Worm (Caenorhabditis elegans) whole organism, L3 larva: ENCODE results near the gene ccch-3.

Experiments
- R02D3.7 ChIP-seq: fragments of 150-350 bp; optimal IDR thresholded peaks from 2 replicates; lab custom pipeline; 2014; ENCODE audit warnings: missing biosample characterization, missing genetic modification characterization
- ZK546.5 ChIP-seq: sonication (generic microtip); optimal IDR thresholded peaks from 2 replicates; lab custom pipeline; 2017; ENCODE audit warnings: missing biosample characterization, missing genetic modification characterization
- aly-2 ChIP-seq: fragments of 150-350 bp; optimal IDR thresholded peaks from 2 replicates; lab custom pipeline; 2014; ENCODE audit warnings: missing biosample characterization, missing genetic modification characterization
- ama-1 ChIP-seq: fragments of 150-350 bp; optimal IDR thresholded peaks from 2 replicates; lab custom pipeline; 2018
- ceh-16 ChIP-seq: sonication (generic microtip); optimal IDR thresholded peaks from 2 replicates; lab custom pipeline; 2017; ENCODE audit warnings: missing biosample characterization, missing genetic modification characterization
- ceh-28 ChIP-seq: fragments of 150-350 bp; optimal IDR thresholded peaks from 2 replicates; lab custom pipeline; 2014; ENCODE audit warnings: missing biosample characterization, missing genetic modification reagents, missing genetic modification characterization
- ceh-82 ChIP-seq: fragments of 150-350 bp; optimal IDR thresholded peaks from 2 replicates; lab custom pipeline; 2014; ENCODE audit warnings: missing biosample characterization, missing genetic modification characterization
- ceh-9 ChIP-seq: sonication (generic microtip); optimal IDR thresholded peaks from 2 replicates; lab custom pipeline; 2018; ENCODE audit warnings: missing biosample characterization, missing genetic modification characterization
- daf-12 ChIP-seq: fragments of 150-350 bp; optimal IDR thresholded peaks from 2 replicates; lab custom pipeline; 2014; ENCODE audit warnings: missing biosample characterization, missing genetic modification reagents, missing genetic modification characterization
- egl-27 ChIP-seq: sonication (generic microtip); optimal IDR thresholded peaks from 4 replicates; lab custom pipeline; 2017; ENCODE audit warnings: missing biosample characterization, missing genetic modification reagents, missing genetic modification characterization
- egl-5 ChIP-seq: fragments of 150-350 bp; optimal IDR thresholded peaks from 2 replicates; lab custom pipeline; 2017; ENCODE audit warnings: missing biosample characterization, missing genetic modification reagents, missing genetic modification characterization, inconsistent platforms
- elt-1 ChIP-seq: fragments of 150-350 bp; optimal IDR thresholded peaks from 2 replicates; lab custom pipeline; 2014; ENCODE audit warnings: missing biosample characterization, missing genetic modification characterization
- elt-2 ChIP-seq: sonication (generic microtip); optimal IDR thresholded peaks from 2 replicates; lab custom pipeline; 2016; ENCODE audit warnings: missing genetic modification reagents, mild to moderate bottlenecking, missing genetic modification characterization, missing compliant biosample characterization
- elt-3 ChIP-seq, 3 experiments: fragments of 150-350 bp in 1 of 3; sonication (generic microtip) in 2 of 3; optimal IDR thresholded peaks; 2 replicates in 2 of 3; 4 replicates in 1 of 3; lab custom pipeline; 2014 to 2017; ENCODE audit warnings: missing biosample characterization in 3 of 3, missing genetic modification characterization in 3 of 3
- eor-1 ChIP-seq, 2 experiments: fragments of 150-350 bp; optimal IDR thresholded peaks; 2 replicates each; lab custom pipeline; 2014 to 2018; ENCODE audit warnings: missing biosample characterization in 2 of 2, missing genetic modification characterization in 2 of 2
- fkh-10 ChIP-seq: sonication (generic microtip); optimal IDR thresholded peaks from 2 replicates; lab custom pipeline; 2017; ENCODE audit warnings: missing biosample characterization, missing genetic modification reagents, missing genetic modification characterization
- fkh-2 ChIP-seq: fragments of 150-350 bp; optimal IDR thresholded peaks from 2 replicates; lab custom pipeline; 2014; ENCODE audit warnings: missing biosample characterization, missing genetic modification reagents, missing genetic modification characterization
- fos-1 ChIP-seq: fragments of 150-350 bp; optimal IDR thresholded peaks from 2 replicates; lab custom pipeline; 2014; ENCODE audit warnings: missing biosample characterization, missing genetic modification characterization
- hmg-11 ChIP-seq: sonication (generic microtip); optimal IDR thresholded peaks from 2 replicates; lab custom pipeline; 2016; ENCODE audit warnings: missing genetic modification characterization, missing compliant biosample characterization
- jun-1 ChIP-seq: fragments of 150-350 bp; optimal IDR thresholded peaks from 2 replicates; lab custom pipeline; 2014; ENCODE audit warnings: missing biosample characterization, missing genetic modification reagents, missing genetic modification characterization
- lin-15B ChIP-seq: fragments of 150-350 bp; optimal IDR thresholded peaks from 2 replicates; lab custom pipeline; 2014; ENCODE audit warnings: missing biosample characterization, missing genetic modification characterization
- lin-39 ChIP-seq: fragments of 150-350 bp; optimal IDR thresholded peaks from 2 replicates; lab custom pipeline; 2018; ENCODE audit warnings: missing biosample characterization, missing genetic modification reagents, missing genetic modification characterization
- lsy-12 ChIP-seq: sonication (generic microtip); optimal IDR thresholded peaks from 2 replicates; lab custom pipeline; 2016; ENCODE audit warnings: mild to moderate bottlenecking, missing genetic modification characterization, missing compliant biosample characterization
- mdl-1 ChIP-seq: fragments of 150-350 bp; optimal IDR thresholded peaks from 2 replicates; lab custom pipeline; 2014; ENCODE audit warnings: missing biosample characterization, missing genetic modification characterization
- mml-1 ChIP-seq: fragments of 150-350 bp; sonication (generic microtip); optimal IDR thresholded peaks from 3 replicates; lab custom pipeline; 2014; ENCODE audit warnings: missing biosample characterization, missing genetic modification characterization
- nfya-1 ChIP-seq: sonication (generic microtip); optimal IDR thresholded peaks from 2 replicates; lab custom pipeline; 2017; ENCODE audit warnings: missing genetic modification characterization, mild to moderate bottlenecking, missing compliant biosample characterization, antibody characterized with exemption, moderate library complexity; ENCODE audit not compliant: insufficient read depth
- nhr-11 ChIP-seq: fragments of 150-350 bp; optimal IDR thresholded peaks from 2 replicates; lab custom pipeline; 2014; ENCODE audit warnings: missing biosample characterization, missing genetic modification characterization
- nhr-12 ChIP-seq: fragments of 150-350 bp; optimal IDR thresholded peaks from 2 replicates; lab custom pipeline; 2014; ENCODE audit warnings: missing biosample characterization, missing genetic modification characterization
- nhr-23 ChIP-seq: fragments of 150-350 bp; optimal IDR thresholded peaks from 2 replicates; lab custom pipeline; 2014; ENCODE audit warnings: missing biosample characterization, missing genetic modification reagents, missing genetic modification characterization
- nhr-237 ChIP-seq: fragments of 150-350 bp; optimal IDR thresholded peaks from 2 replicates; lab custom pipeline; 2014; ENCODE audit warnings: missing biosample characterization, missing genetic modification characterization
- nhr-25 ChIP-seq: sonication (generic microtip); optimal IDR thresholded peaks from 2 replicates; lab custom pipeline; 2017; ENCODE audit warnings: missing biosample characterization, missing genetic modification characterization
- nhr-28 ChIP-seq: fragments of 150-350 bp; optimal IDR thresholded peaks from 2 replicates; lab custom pipeline; 2014; ENCODE audit warnings: missing biosample characterization, missing genetic modification characterization
- nhr-43 ChIP-seq: sonication (generic microtip); optimal IDR thresholded peaks from 2 replicates; lab custom pipeline; 2016; ENCODE audit warnings: mild to moderate bottlenecking, missing genetic modification characterization, missing compliant biosample characterization; ENCODE audit not compliant: poor library complexity, severe bottlenecking
- nhr-67 ChIP-seq: fragments of 150-350 bp; optimal IDR thresholded peaks from 2 replicates; lab custom pipeline; 2014; ENCODE audit warnings: missing biosample characterization, missing genetic modification characterization
- nhr-76 ChIP-seq: fragments of 150-350 bp; sonication (generic microtip); optimal IDR thresholded peaks from 5 replicates; lab custom pipeline; 2014; ENCODE audit warnings: missing biosample characterization, missing genetic modification characterization
- nhr-77 ChIP-seq: fragments of 150-350 bp; optimal IDR thresholded peaks from 2 replicates; lab custom pipeline; 2014; ENCODE audit warnings: missing biosample characterization, missing genetic modification characterization
- pha-4 ChIP-seq: fragments of 150-350 bp; optimal IDR thresholded peaks from 2 replicates; lab custom pipeline; 2014; ENCODE audit warnings: missing biosample characterization, missing genetic modification reagents, missing genetic modification characterization
- pqm-1 ChIP-seq: fragments of 150-350 bp; optimal IDR thresholded peaks from 2 replicates; lab custom pipeline; 2017; ENCODE audit warnings: missing biosample characterization, missing genetic modification characterization, inconsistent platforms
- sea-2 ChIP-seq: fragments of 150-350 bp; sonication (generic microtip); optimal IDR thresholded peaks from 4 replicates; lab custom pipeline; 2014; ENCODE audit warnings: missing biosample characterization, missing genetic modification reagents, missing genetic modification characterization
- skn-1 ChIP-seq: fragments of 150-350 bp; optimal IDR thresholded peaks from 2 replicates; lab custom pipeline; 2014; ENCODE audit warnings: missing biosample characterization, missing genetic modification characterization
- snpc-4 ChIP-seq: fragments of 150-350 bp; optimal IDR thresholded peaks from 2 replicates; lab custom pipeline; 2014; ENCODE audit warnings: missing biosample characterization, missing genetic modification characterization
- tbx-2 ChIP-seq: sonication (generic microtip); optimal IDR thresholded peaks from 2 replicates; lab custom pipeline; 2016; ENCODE audit warnings: mild to moderate bottlenecking, missing genetic modification characterization, missing compliant biosample characterization
- unc-39 ChIP-seq: sonication (generic microtip); optimal IDR thresholded peaks from 4 replicates; lab custom pipeline; 2017; ENCODE audit warnings: missing biosample characterization, missing genetic modification characterization
- unc-62 ChIP-seq: fragments of 150-350 bp; sonication (generic microtip); optimal IDR thresholded peaks from 4 replicates; lab custom pipeline; 2014; ENCODE audit warnings: missing biosample characterization, missing genetic modification reagents, missing genetic modification characterization
- zag-1 ChIP-seq: fragments of 150-350 bp; optimal IDR thresholded peaks from 2 replicates; lab custom pipeline; 2014; ENCODE audit warnings: missing biosample characterization, missing genetic modification characterization
- ztf-11 ChIP-seq: fragments of 150-350 bp; optimal IDR thresholded peaks from 2 replicates; lab custom pipeline; 2014; ENCODE audit warnings: missing biosample characterization, missing genetic modification characterization
- ztf-4 ChIP-seq: fragments of 150-350 bp; optimal IDR thresholded peaks from 2 replicates; lab custom pipeline; 2014; ENCODE audit warnings: missing biosample characterization, missing genetic modification characterization

The ccch-3 gene

DNA sequence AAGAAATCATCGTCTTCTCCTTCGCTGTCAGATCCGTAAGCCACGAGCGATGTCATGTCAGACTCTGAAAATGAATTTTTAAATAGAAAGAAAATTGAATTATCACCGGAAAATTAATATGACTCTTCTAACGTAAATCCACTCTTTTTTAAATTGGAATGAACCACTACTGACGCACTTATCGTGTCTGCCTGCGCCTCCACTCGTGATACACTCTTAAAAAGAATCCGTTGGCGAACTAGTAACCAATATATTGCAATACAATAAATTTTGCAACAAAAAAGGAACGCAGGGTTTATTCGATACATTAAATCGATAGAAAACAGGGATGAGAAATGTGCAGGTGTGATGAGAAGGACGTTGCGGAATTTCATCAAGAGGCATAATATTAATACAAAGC lies at the start of gene ccch-3:
Gene ccch-3 (minus strand): TSS at position 262 of the 400 bp plus-strand sequence.
- TF ChIP-seq ceh-9 (tag; lab: Kevin White, UChicago) (no peak), elt-1 (no peak), egl-5 (tag; lab: Kevin White, UChicago) (no peak), nhr-25 (tag; lab: Kevin White, UChicago) (peak; percentile 55), pha-4 (tag; lab: Kevin White, UChicago) (peak; percentile 46), ceh-28 (tag; lab: Kevin White, UChicago) (no peak), unc-39 (tag; lab: Kevin White, UChicago) (no peak), lin-15B (peak; percentile 49), elt-2 (tag; lab: Kevin White, UChicago) (peak; percentile 23), R02D3.7 (peak; percentile 34), aly-2 (tag; lab: Kevin White, UChicago) (no peak), nhr-67 (no peak), nhr-237 (no peak), nhr-23 (peak; percentile 84), pqm-1 (no peak), mml-1 (tag; lab: Kevin White, UChicago) (no peak), eor-1 (tag; optimal IDR thresholded peaks at IDR 0.05; lab: Kevin White, UChicago) (no peak), nhr-12 (tag; lab: Kevin White, UChicago) (no peak), snpc-4 (tag; lab: Kevin White, UChicago) (peak; percentile 68), ceh-82 (no peak), ztf-11 (tag; lab: Kevin White, UChicago) (no peak), jun-1 (tag; lab: Kevin White, UChicago) (no peak), nhr-11 (tag; lab: Kevin White, UChicago) (no peak), ztf-4 (tag; lab: Kevin White, UChicago) (no peak), ZK546.5 (tag; lab: Kevin White, UChicago) (no peak), egl-27 (tag; lab: Kevin White, UChicago) (no peak), skn-1 (tag; lab: Kevin White, UChicago) (no peak), nfya-1 (tag; lab: Kevin White, UChicago) (peak; percentile 55), nhr-28 (no peak), fos-1 (tag; lab: Kevin White, UChicago) (no peak), mdl-1 (tag; lab: Kevin White, UChicago) (no peak), sea-2 (GFP tag; lab: Kevin White, UChicago) (no peak), elt-3 (tag; optimal IDR thresholded peaks at IDR 0.05; lab: Kevin White, UChicago) (no peak), ceh-16 (tag; lab: Kevin White, UChicago) (no peak), lin-39 (tag; lab: Kevin White, UChicago) (no peak), daf-12 (no peak), lsy-12 (tag; lab: Kevin White, UChicago) (peak; percentile 4), nhr-43 (peak; percentile 27), ama-1 (lab: Kevin White, UChicago) (no peak), hmg-11 (tag; lab: Kevin White, UChicago) (peak; percentile 62), fkh-2 (no peak), nhr-76 (tag; lab: Kevin White, UChicago) (no peak), unc-62 (GFP tag; lab: Kevin White, UChicago) (no peak), zag-1 (tag; lab: Kevin White, UChicago) (no peak), tbx-2 (tag; lab: Kevin White, UChicago) (peak; percentile 27), nhr-77 (tag; lab: Kevin White, UChicago) (no peak), fkh-10 (GFP tag; lab: Kevin White, UChicago) (no peak)
